Fruit fly (Drosophila melanogaster): ENCODE results near the gene Naa15-16.

The Naa15-16 gene

DNA sequence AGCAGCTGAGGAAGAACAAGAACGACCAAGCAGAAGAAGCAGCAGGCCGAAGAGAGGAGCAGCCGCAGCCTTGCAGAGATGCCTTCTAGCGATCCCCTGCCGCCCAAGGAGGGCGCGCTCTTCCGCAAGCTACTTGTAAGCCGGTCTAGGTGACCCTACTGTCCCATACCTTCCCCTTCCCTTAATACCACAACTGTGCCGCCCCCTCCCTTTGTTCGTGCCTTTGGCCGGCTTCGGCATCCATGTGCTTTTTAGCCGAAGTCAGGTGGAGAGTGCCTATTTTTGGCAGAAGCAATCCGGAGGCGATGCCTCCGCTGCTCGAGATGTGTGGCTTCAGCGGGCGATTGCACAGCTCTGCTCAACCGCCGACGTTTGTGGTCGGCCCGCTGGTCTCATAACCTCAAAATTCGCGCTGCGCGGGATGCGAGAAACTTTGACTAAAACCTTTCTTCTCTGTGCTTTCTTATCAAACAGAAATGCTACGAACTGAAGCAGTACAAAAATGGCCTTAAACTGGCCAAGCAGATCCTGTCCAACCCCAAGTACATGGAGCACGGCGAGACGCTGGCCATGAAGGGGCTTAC lies 852 bp downstream of the Naa15-16 start:
- TF ChIP-seq dm (GFP tag; optimal IDR thresholded peaks at IDR 0.05) (peak; percentile 34), D (optimal IDR thresholded peaks at IDR 0.05) (no peak), D (GFP tag; optimal IDR thresholded peaks at IDR 0.05) (no peak), CG5953 (GFP tag; IDR thresholded peaks at IDR 0.05) (no peak), Deaf1 (tag; optimal IDR thresholded peaks at IDR 0.05) (no peak), crol (GFP tag; IDR thresholded peaks at IDR 0.05) (peak; percentile 86), CG17385 (GFP tag; optimal IDR thresholded peaks at IDR 0.05) (peak; percentile 78), CG3407 (GFP tag; optimal IDR thresholded peaks at IDR 0.05) (no peak), bigmax (GFP tag; optimal IDR thresholded peaks at IDR 0.05) (peak; percentile 93), inv (GFP tag; IDR thresholded peaks at IDR 0.05; ENCODE audit: partially characterized antibody) (no peak), Med (GFP tag) (peak; percentile 27), CG34422 (GFP tag; IDR thresholded peaks at IDR 0.05) (peak; percentile 58; the same call in 2 of the 3 replicates)

DNA sequence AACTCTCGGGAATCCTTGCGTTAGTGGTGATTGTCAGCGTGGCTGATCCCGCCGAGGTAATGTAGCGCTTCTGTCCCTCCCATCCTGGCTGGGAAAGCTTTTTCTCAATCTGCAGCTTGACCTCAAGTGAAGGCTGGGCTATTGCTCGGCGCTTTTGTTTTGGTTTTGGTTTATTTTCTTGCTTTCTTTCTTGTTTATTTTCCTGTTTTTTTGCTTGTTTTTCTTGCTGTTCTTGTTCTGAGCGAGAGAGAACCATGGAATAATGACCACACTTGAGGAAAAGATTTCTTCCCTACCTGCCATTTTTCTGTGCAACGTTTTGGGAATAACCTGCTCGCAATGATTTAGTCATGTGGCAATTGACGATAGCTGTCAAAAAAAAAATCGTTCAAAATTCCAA lies 5.3 kb downstream of the Naa15-16 start:
- TF ChIP-seq YL-1 (GFP tag; optimal IDR thresholded peaks at IDR 0.05) (no peak), zen2 (GFP tag; IDR thresholded peaks at IDR 0.05; ENCODE audit: partially characterized antibody) (no peak), Drgx (GFP tag; IDR thresholded peaks at IDR 0.05) (0 out of 2 replicates have a peak, but pooled peaks have one; percentile 22), CG5180 (GFP tag; optimal IDR thresholded peaks at IDR 0.05) (no peak), zen (tag; optimal IDR thresholded peaks at IDR 0.05) (no peak), Lim3 (GFP tag; IDR thresholded peaks at IDR 0.05) (no peak), vvl (GFP tag; IDR thresholded peaks at IDR 0.05) (no peak), CG6683 (GFP tag; optimal IDR thresholded peaks at IDR 0.05) (no peak), NK7.1 (GFP tag; optimal IDR thresholded peaks at IDR 0.05) (no peak), nom (GFP tag; optimal IDR thresholded peaks at IDR 0.05) (peak; percentile 95), CG15479 (GFP tag; optimal IDR thresholded peaks at IDR 0.05) (no peak), jumu (GFP tag; optimal IDR thresholded peaks at IDR 0.05) (no peak), ind (GFP tag; optimal IDR thresholded peaks at IDR 0.05) (no peak), otp (GFP tag; IDR thresholded peaks at IDR 0.05) (no peak), cg (GFP tag; optimal IDR thresholded peaks at IDR 0.05) (no peak), Hmr (GFP tag; optimal IDR thresholded peaks at IDR 0.05) (no peak), bsh (GFP tag; optimal IDR thresholded peaks at IDR 0.05) (peak in 1 of 2 experiments; percentile 73)

DNA sequence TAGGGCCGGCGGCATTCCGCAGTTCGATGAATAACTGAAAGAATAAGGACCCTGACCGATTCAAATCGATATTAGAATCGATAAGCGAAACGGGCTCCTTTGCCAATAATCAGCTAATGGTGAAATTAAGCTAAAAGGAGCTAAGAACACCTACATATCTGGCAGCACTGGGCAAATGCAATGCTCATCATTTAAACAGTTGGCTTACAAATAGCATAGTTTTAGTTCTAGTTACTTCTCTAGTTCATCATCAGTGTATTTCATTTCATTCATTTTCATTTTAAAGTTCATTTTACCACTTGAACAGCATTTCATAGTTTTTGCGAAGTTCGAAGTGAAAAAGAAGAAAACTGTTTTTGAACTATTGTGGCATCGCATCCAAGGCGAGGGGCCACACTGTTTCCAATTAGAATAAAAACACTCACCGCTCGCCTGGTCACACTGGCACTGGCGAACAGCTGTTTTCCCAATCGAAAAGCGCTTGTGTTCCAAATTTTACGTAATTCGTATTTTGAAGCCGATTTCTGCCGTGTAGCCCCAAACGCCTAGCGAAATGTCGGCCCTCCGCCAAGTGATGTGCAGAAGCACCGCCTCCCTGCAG lies 12.3 kb downstream of the Naa15-16 start, which contains the start of the genes pcm and ND-18:
TSS of gene pcm (minus strand) at position 28 of the 601 bp plus-strand sequence.
TSS of gene ND-18 (plus strand) at position 438 of the 601 bp plus-strand sequence.
- no peak for TF ChIP-seq CG1529 (GFP tag; optimal IDR thresholded peaks at IDR 0.05)
- TF ChIP-seq C15 (GFP tag; IDR thresholded peaks at IDR 0.05), result no peak
- no peak for TF ChIP-seq NC2β (GFP tag; optimal IDR thresholded peaks at IDR 0.05)
- peak; percentile 49 for TF ChIP-seq Dref (GFP tag; IDR thresholded peaks at IDR 0.05)
- TF ChIP-seq fd64A (GFP tag; optimal IDR thresholded peaks at IDR 0.05), result no peak
- no peak for TF ChIP-seq CG8089 (GFP tag; optimal IDR thresholded peaks at IDR 0.05)
- TF ChIP-seq MESR4 (GFP tag; optimal IDR thresholded peaks at IDR 0.05), result peak; percentile 62
- TF ChIP-seq ci (GFP tag; IDR thresholded peaks at IDR 0.05), result no peak
- TF ChIP-seq ATbp (GFP tag; optimal IDR thresholded peaks at IDR 0.05), result no peak
- TF ChIP-seq seq (GFP tag; IDR thresholded peaks at IDR 0.05), result no peak
- TF ChIP-seq insv (GFP tag; optimal IDR thresholded peaks at IDR 0.05), result peak; percentile 90 to 98
- TF ChIP-seq ken (GFP tag; IDR thresholded peaks at IDR 0.05), result no peak
- TF ChIP-seq CG15514 (GFP tag; optimal IDR thresholded peaks at IDR 0.05), result peak; percentile 85
- no peak for TF ChIP-seq CG18262 (tag; optimal IDR thresholded peaks at IDR 0.05)
- no peak for TF ChIP-seq emc (GFP tag; optimal IDR thresholded peaks at IDR 0.05)
- TF ChIP-seq CG30403 (GFP tag; optimal IDR thresholded peaks at IDR 0.05), result no peak
- TF ChIP-seq tgo (GFP tag; IDR thresholded peaks at IDR 0.05), result no peak
- peak; percentile 38 for TF ChIP-seq Ets97D (GFP tag; optimal IDR thresholded peaks at IDR 0.05)
- no peak for TF ChIP-seq ranshi (GFP tag; IDR thresholded peaks at IDR 0.05)
- no peak for TF ChIP-seq CG5245 (GFP tag; optimal IDR thresholded peaks at IDR 0.05)
- TF ChIP-seq br (optimal IDR thresholded peaks at IDR 0.05), result no peak

Data from whole organism, embryonic.